Worm (Caenorhabditis elegans) whole organism, mixed stage, embryonic: ENCODE measurements around the gene haf-3.
"Not testable (repeated sequence)": the region's sequence is repeated elsewhere in the genome, so short reads cannot be mapped to it uniquely, and the experiment has no call there.

Experiments
- M03D4.4 ChIP-seq: sonication (generic microtip); optimal IDR thresholded peaks from 2 replicates; lab custom pipeline; 2017; ENCODE audit warnings: mild to moderate bottlenecking, missing genetic modification characterization, missing compliant biosample characterization
- bed-3 ChIP-seq: fragments of 200-800 bp; sonication (Bioruptor generic); optimal IDR thresholded peaks from 3 replicates; lab custom pipeline; 2018; ENCODE audit warnings: mild to moderate bottlenecking, missing genetic modification characterization, moderate library complexity, missing compliant biosample characterization
- blmp-1 ChIP-seq: fragments of 150-350 bp; optimal IDR thresholded peaks from 2 replicates; lab custom pipeline; 2014; ENCODE audit warnings: missing biosample characterization, missing genetic modification characterization
- ceh-39 ChIP-seq: fragments of 150-350 bp; optimal IDR thresholded peaks from 2 replicates; lab custom pipeline; 2014; ENCODE audit warnings: missing biosample characterization, missing genetic modification characterization
- ceh-43 ChIP-seq: fragments of 200-800 bp; sonication (Bioruptor generic); optimal IDR thresholded peaks from 2 replicates; lab custom pipeline; 2018; ENCODE audit warnings: mild to moderate bottlenecking, missing genetic modification characterization, moderate library complexity, missing compliant biosample characterization
- ceh-83 ChIP-seq: fragments of 200-800 bp; sonication (Bioruptor generic); optimal IDR thresholded peaks from 2 replicates; lab custom pipeline; 2018; ENCODE audit warnings: mild to moderate bottlenecking, missing genetic modification characterization, missing compliant biosample characterization
- cnd-1 ChIP-seq: fragments of 200-800 bp; sonication (Bioruptor generic); optimal IDR thresholded peaks from 2 replicates; lab custom pipeline; 2018; ENCODE audit warnings: mild to moderate bottlenecking, missing genetic modification characterization, missing compliant biosample characterization
- elt-1 ChIP-seq: sonication (generic microtip); optimal IDR thresholded peaks from 2 replicates; lab custom pipeline; 2017; ENCODE audit warnings: missing genetic modification characterization, mild to moderate bottlenecking, missing compliant biosample characterization, antibody characterized with exemption, moderate library complexity, borderline replicate concordance; ENCODE audit not compliant: insufficient read depth
- flh-1 ChIP-seq: fragments of 200-800 bp; sonication (Bioruptor generic); optimal IDR thresholded peaks from 2 replicates; lab custom pipeline; 2018; ENCODE audit warnings: mild to moderate bottlenecking, missing genetic modification characterization, moderate library complexity, missing compliant biosample characterization
- ham-2 ChIP-seq: fragments of 200-800 bp; sonication (Bioruptor generic); optimal IDR thresholded peaks from 2 replicates; lab custom pipeline; 2018; ENCODE audit warnings: mild to moderate bottlenecking, missing genetic modification characterization, missing compliant biosample characterization
- hlh-1 ChIP-seq: fragments of 150-350 bp; optimal IDR thresholded peaks from 2 replicates; lab custom pipeline; 2014; ENCODE audit warnings: missing biosample characterization, missing genetic modification reagents, missing genetic modification characterization
- lin-32 ChIP-seq: fragments of 200-800 bp; sonication (Bioruptor generic); optimal IDR thresholded peaks from 2 replicates; lab custom pipeline; 2018; ENCODE audit warnings: mild to moderate bottlenecking, missing genetic modification characterization, missing compliant biosample characterization
- lsy-2 ChIP-seq: fragments of 150-350 bp; optimal IDR thresholded peaks from 2 replicates; lab custom pipeline; 2014; ENCODE audit warnings: missing biosample characterization, missing genetic modification characterization
- mab-5 ChIP-seq: fragments of 150-350 bp; optimal IDR thresholded peaks from 2 replicates; lab custom pipeline; 2014; ENCODE audit warnings: missing biosample characterization, missing genetic modification characterization
- mep-1 ChIP-seq: fragments of 150-350 bp; optimal IDR thresholded peaks from 2 replicates; lab custom pipeline; 2017; ENCODE audit warnings: missing biosample characterization, missing genetic modification reagents, missing genetic modification characterization, inconsistent platforms
- nhr-12 ChIP-seq: fragments of 150-350 bp; optimal IDR thresholded peaks from 2 replicates; lab custom pipeline; 2014; ENCODE audit warnings: missing biosample characterization, missing genetic modification characterization
- nhr-2 ChIP-seq: fragments of 150-350 bp; optimal IDR thresholded peaks from 2 replicates; lab custom pipeline; 2014; ENCODE audit warnings: missing biosample characterization, missing genetic modification characterization
- nhr-237 ChIP-seq: fragments of 150-350 bp; optimal IDR thresholded peaks from 2 replicates; lab custom pipeline; 2014; ENCODE audit warnings: missing biosample characterization, missing genetic modification characterization
- nhr-76 ChIP-seq: sonication (generic microtip); optimal IDR thresholded peaks from 2 replicates; lab custom pipeline; 2017; ENCODE audit warnings: missing biosample characterization, missing genetic modification characterization
- sem-2 ChIP-seq: fragments of 200-800 bp; sonication (Bioruptor generic); optimal IDR thresholded peaks from 2 replicates; lab custom pipeline; 2018; ENCODE audit warnings: mild to moderate bottlenecking, missing genetic modification characterization, missing compliant biosample characterization
- snpc-4 ChIP-seq: fragments of 150-350 bp; optimal IDR thresholded peaks from 2 replicates; lab custom pipeline; 2014; ENCODE audit warnings: missing biosample characterization, missing genetic modification characterization
- sptf-1 ChIP-seq: sonication (generic microtip); optimal IDR thresholded peaks from 2 replicates; lab custom pipeline; 2017; ENCODE audit warnings: mild to moderate bottlenecking, missing genetic modification characterization, moderate library complexity, missing compliant biosample characterization
- tbx-8 ChIP-seq: fragments of 200-800 bp; sonication (Bioruptor generic); optimal IDR thresholded peaks from 2 replicates; lab custom pipeline; 2018; ENCODE audit warnings: mild to moderate bottlenecking, missing genetic modification characterization, moderate library complexity, missing compliant biosample characterization
- unc-120 ChIP-seq: sonication (generic microtip); optimal IDR thresholded peaks from 2 replicates; lab custom pipeline; 2017; ENCODE audit warnings: missing genetic modification characterization, missing compliant biosample characterization; ENCODE audit not compliant: poor library complexity, severe bottlenecking
- unc-39 ChIP-seq: fragments of 150-350 bp; optimal IDR thresholded peaks from 2 replicates; lab custom pipeline; 2014; ENCODE audit warnings: missing biosample characterization, missing genetic modification characterization
- unc-62 ChIP-seq: fragments of 150-350 bp; optimal IDR thresholded peaks from 2 replicates; lab custom pipeline; 2014; ENCODE audit warnings: missing biosample characterization, missing genetic modification reagents, missing genetic modification characterization
- zip-8 ChIP-seq: fragments of 150-350 bp; optimal IDR thresholded peaks from 2 replicates; lab custom pipeline; 2014; ENCODE audit warnings: missing biosample characterization, missing genetic modification characterization
- ztf-11 ChIP-seq: fragments of 150-350 bp; optimal IDR thresholded peaks from 2 replicates; lab custom pipeline; 2014; ENCODE audit warnings: missing biosample characterization, missing genetic modification characterization

Gene haf-3

DNA sequence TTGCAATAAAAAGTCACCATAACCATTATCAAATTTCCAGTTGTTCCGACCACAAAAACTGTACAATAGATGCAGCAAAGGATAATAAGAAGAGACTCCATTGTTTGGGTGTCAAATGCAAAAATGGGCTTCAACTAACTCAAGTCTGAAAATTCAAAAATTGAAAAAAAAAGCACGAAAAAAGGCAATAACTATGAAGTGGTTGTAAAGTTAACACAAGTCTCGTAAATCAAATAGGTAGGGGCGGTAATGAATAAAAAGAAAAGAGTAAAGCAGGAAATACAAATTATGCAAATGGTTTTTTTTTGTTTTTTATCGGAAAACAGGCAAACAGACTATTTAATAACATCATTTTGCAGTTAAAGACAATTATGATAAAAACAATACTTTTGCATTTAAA, 41.4 kb upstream of the haf-3 start, which contains the start of gene srsx-38:
srsx-38 (minus strand) TSS at position 101 of the 400 bp plus-strand sequence.
- TF ChIP-seq sptf-1 (tag; lab: Kevin White, UChicago); lin-32 (GFP tag; lab: Kevin White, UChicago); snpc-4 (tag; lab: Kevin White, UChicago): not testable (repeated sequence)

DNA sequence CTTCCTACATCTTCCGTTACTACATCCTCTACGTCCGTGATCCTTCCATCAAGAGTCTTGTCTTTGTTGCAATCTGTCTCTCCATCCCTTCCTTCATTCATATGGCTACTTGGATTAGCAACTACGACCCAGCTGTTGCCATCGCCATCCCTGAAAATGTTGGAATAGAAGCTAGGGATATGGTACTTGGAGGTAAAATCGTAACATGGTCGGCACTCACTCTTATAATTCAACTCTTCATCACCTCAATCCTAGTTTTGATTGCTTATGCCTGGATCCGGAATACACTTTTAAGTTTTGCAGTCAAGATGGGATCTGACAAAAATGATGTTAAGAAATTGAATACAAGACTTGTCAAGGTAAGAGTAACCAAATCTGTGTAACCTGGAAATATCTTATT, 37.8 kb upstream of the haf-3 start, which contains the start of gene T26E4.18:
T26E4.18 (minus strand) TSS at position 101 of the 400 bp plus-strand sequence.
- not testable (repeated sequence) for TF ChIP-seq elt-1; mep-1 (tag; lab: Kevin White, UChicago); unc-39 (tag; lab: Kevin White, UChicago)

DNA sequence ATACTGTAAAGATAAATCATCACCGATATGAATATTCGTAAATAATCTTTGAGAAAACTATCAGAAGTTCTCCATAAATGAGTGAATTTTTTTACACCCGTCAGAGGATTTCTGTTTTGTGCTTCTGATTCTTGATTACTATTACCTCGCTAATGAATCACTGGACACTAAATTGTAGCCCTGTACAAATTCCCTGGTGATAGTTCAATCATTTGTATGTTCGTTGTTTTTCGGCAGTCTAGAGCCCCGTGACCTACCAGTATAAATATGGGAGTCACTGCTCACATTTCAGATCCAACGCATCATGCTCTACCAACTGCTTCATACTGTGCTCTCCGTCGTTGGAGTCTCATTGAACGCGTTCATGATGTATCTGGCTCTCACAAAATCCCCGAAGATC, 37.1 kb upstream of the haf-3 start, which contains the start of gene srd-27:
srd-27 (plus strand) TSS at position 301 of the 400 bp plus-strand sequence.
- TF ChIP-seq tbx-8; mab-5 (tag; lab: Kevin White, UChicago); M03D4.4 (tag; lab: Kevin White, UChicago): not testable (repeated sequence)
- TF ChIP-seq, all 35 proteins: peak for 0; not testable (repeated sequence) for 35

DNA sequence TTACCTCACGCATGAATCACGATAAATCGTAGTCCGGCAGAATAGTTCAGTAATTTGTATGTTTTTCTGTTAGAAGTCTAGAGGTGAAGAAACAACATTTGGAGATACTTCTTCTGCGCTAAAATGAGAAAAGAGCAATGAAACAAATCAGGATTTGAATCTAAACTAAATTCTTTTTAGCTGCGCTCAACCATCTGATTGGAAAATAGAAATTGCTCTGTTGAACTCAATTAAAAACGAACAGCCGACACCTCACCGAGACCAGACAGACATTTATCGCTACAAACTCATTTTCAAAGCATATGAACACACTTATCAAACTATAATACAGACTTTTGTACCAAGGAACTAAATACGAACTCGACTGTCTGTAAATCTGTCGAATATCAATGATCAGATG, 36.7 kb upstream of the haf-3 start, which contains the start of gene T26E4.9:
T26E4.9 (minus strand) TSS at position 101 of the 400 bp plus-strand sequence.
- not testable (repeated sequence) for TF ChIP-seq ceh-83; unc-62; nhr-237 (tag; lab: Kevin White, UChicago)

DNA sequence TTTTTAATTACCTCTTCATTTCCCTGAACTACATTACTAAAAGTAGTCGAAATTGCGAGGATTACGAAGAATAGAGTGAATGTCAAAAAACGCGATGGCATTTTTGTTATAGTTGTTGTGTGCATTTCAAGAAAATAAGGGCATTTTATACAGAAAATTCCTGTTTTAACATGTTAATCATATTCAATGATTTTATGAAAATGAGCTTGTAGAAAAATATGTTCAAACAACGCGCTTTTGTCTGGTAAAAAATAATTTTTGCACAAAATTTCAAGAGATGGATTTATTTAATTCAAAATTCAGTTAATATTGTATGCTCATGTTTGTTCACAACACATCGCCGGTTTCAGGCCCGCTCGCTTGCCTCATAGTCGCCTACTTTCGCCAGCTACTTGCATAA, 32.1 kb upstream of the haf-3 start, which contains the start of gene T26E4.10:
T26E4.10 (minus strand) TSS at position 101 of the 400 bp plus-strand sequence.
- TF ChIP-seq nhr-2 (tag; lab: Kevin White, UChicago) (no peak), ztf-11 (tag; lab: Kevin White, UChicago) (no peak), M03D4.4 (tag; lab: Kevin White, UChicago) (no peak), unc-120 (tag; lab: Kevin White, UChicago) (no peak), lsy-2 (tag; lab: Kevin White, UChicago) (no peak), flh-1 (GFP tag; lab: Kevin White, UChicago) (no peak), nhr-76 (tag; lab: Kevin White, UChicago) (no peak), hlh-1 (no peak), ceh-83 (no peak), ham-2 (GFP tag; lab: Kevin White, UChicago) (no peak)

ce11 chrV:15796087-15796486, 30.1 kb upstream of the haf-3 start, which contains the start of gene nhr-223:
TSS of gene nhr-223 (plus strand) at chrV:15796387.
- TF ChIP-seq blmp-1 (no peak), ztf-11 (tag; lab: Kevin White, UChicago) (no peak), ceh-39 (tag; lab: Kevin White, UChicago) (no peak), nhr-12 (tag; lab: Kevin White, UChicago) (no peak), lsy-2 (tag; lab: Kevin White, UChicago) (no peak), unc-39 (tag; lab: Kevin White, UChicago) (no peak), mep-1 (tag; lab: Kevin White, UChicago) (no peak), nhr-237 (tag; lab: Kevin White, UChicago) (no peak), sem-2 (no peak), tbx-8 (no peak)

DNA sequence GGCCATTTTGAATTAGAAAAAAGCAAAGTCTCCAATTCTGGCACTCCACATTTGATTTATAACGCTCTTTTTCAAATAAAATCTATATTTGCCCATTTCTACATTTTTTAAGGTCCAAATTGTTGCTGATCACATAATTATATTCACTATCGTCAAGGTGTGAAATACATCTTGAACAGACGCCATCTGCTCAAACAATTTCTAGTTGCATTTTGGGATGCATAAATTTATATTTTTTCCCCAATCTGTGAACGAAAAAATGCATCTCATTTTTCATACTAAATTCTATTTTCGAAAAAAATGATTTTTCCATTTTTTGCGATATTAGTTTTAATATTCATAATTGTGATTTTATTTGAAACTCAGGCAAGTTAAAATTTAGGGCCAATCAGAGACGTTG, 27.3 kb upstream of the haf-3 start, which contains the start of gene T26E4.7:
T26E4.7 (plus strand) TSS at position 301 of the 400 bp plus-strand sequence.
- TF ChIP-seq lsy-2 (tag; lab: Kevin White, UChicago) (no peak), cnd-1 (tag; lab: Kevin White, UChicago) (no peak), ceh-43 (GFP tag; lab: Kevin White, UChicago) (no peak), bed-3 (GFP tag; lab: Kevin White, UChicago) (no peak), snpc-4 (tag; lab: Kevin White, UChicago) (no peak), sem-2 (no peak), blmp-1 (no peak), unc-62 (no peak), M03D4.4 (tag; lab: Kevin White, UChicago) (no peak), zip-8 (no peak), ham-2 (GFP tag; lab: Kevin White, UChicago) (no peak), mep-1 (tag; lab: Kevin White, UChicago) (no peak), nhr-2 (tag; lab: Kevin White, UChicago) (no peak), sptf-1 (tag; lab: Kevin White, UChicago) (no peak), nhr-76 (tag; lab: Kevin White, UChicago) (no peak), flh-1 (GFP tag; lab: Kevin White, UChicago) (no peak)
- TF ChIP-seq, all 35 proteins: peak for 0
